Worm (Caenorhabditis elegans): ENCODE results near the gene T25E4.1.

ce11 chrII:5541685-5542084, 36.5 kb upstream of the T25E4.1 start, which contains the start of gene C17C3.24:
- TF ChIP-seq ZK546.5 (tag; optimal IDR thresholded peaks at IDR 0.05): no peak
- TF ChIP-seq fos-1 (tag; optimal IDR thresholded peaks at IDR 0.05): no peak
